Worm (Caenorhabditis elegans) whole organism, L2 larva: ENCODE results near the gene dhc-3.

Experiments
- C34F6.9 ChIP-seq: fragments of 150-350 bp; optimal IDR thresholded peaks from 2 replicates; lab custom pipeline; 2014; ENCODE audit warnings: missing biosample characterization, missing genetic modification characterization
- F13H6.1 ChIP-seq: sonication (generic microtip); optimal IDR thresholded peaks from 2 replicates; lab custom pipeline; 2016; ENCODE audit warnings: missing genetic modification characterization, missing compliant biosample characterization
- R02D3.7 ChIP-seq: fragments of 150-350 bp; optimal IDR thresholded peaks from 2 replicates; lab custom pipeline; 2014; ENCODE audit warnings: missing biosample characterization, missing genetic modification characterization
- Y55F3AM.14 ChIP-seq: fragments of 200-800 bp; sonication (Bioruptor generic); optimal IDR thresholded peaks from 2 replicates; lab custom pipeline; 2018; ENCODE audit warnings: mild to moderate bottlenecking, missing genetic modification characterization, missing compliant biosample characterization
- alr-1 ChIP-seq: fragments of 150-350 bp; optimal IDR thresholded peaks from 2 replicates; lab custom pipeline; 2014; ENCODE audit warnings: missing biosample characterization, missing genetic modification characterization
- aly-2 ChIP-seq: fragments of 150-350 bp; optimal IDR thresholded peaks from 2 replicates; lab custom pipeline; 2014; ENCODE audit warnings: missing biosample characterization, missing genetic modification characterization
- blmp-1 ChIP-seq: sonication (generic microtip); optimal IDR thresholded peaks from 2 replicates; lab custom pipeline; 2017; ENCODE audit warnings: missing genetic modification characterization, mild to moderate bottlenecking, missing compliant biosample characterization, antibody characterized with exemption, moderate library complexity; ENCODE audit not compliant: insufficient read depth
- ceh-16 ChIP-seq: fragments of 150-350 bp; optimal IDR thresholded peaks from 2 replicates; lab custom pipeline; 2014; ENCODE audit warnings: missing biosample characterization, missing genetic modification characterization
- ceh-82 ChIP-seq: fragments of 150-350 bp; optimal IDR thresholded peaks from 2 replicates; lab custom pipeline; 2014; ENCODE audit warnings: missing biosample characterization, missing genetic modification characterization
- crh-2 ChIP-seq: sonication (generic microtip); optimal IDR thresholded peaks from 2 replicates; lab custom pipeline; 2017; ENCODE audit warnings: missing biosample characterization, missing genetic modification characterization
- dmd-4 ChIP-seq: sonication (generic microtip); optimal IDR thresholded peaks from 2 replicates; lab custom pipeline; 2017; ENCODE audit warnings: missing biosample characterization, missing genetic modification characterization
- egl-27 ChIP-seq: sonication (generic microtip); optimal IDR thresholded peaks from 3 replicates; lab custom pipeline; 2017; ENCODE audit warnings: missing biosample characterization, missing genetic modification reagents, missing genetic modification characterization
- elt-1 ChIP-seq: fragments of 150-350 bp; optimal IDR thresholded peaks from 2 replicates; lab custom pipeline; 2014; ENCODE audit warnings: missing biosample characterization, missing genetic modification characterization
- elt-3 ChIP-seq: sonication (generic microtip); optimal IDR thresholded peaks from 2 replicates; lab custom pipeline; 2017; ENCODE audit warnings: missing biosample characterization, missing genetic modification characterization
- fos-1 ChIP-seq: fragments of 150-350 bp; optimal IDR thresholded peaks from 2 replicates; lab custom pipeline; 2014; ENCODE audit warnings: missing biosample characterization, missing genetic modification characterization
- gmeb-1 ChIP-seq: fragments of 150-350 bp; optimal IDR thresholded peaks from 2 replicates; lab custom pipeline; 2014; ENCODE audit warnings: missing biosample characterization, missing genetic modification characterization
- lin-11 ChIP-seq: fragments of 150-350 bp; sonication (generic microtip); optimal IDR thresholded peaks from 2 replicates; lab custom pipeline; 2014; ENCODE audit warnings: missing biosample characterization, missing genetic modification characterization, inconsistent platforms, mixed read lengths
- lin-13 ChIP-seq: fragments of 150-350 bp; optimal IDR thresholded peaks from 2 replicates; lab custom pipeline; 2014; ENCODE audit warnings: missing biosample characterization, missing genetic modification reagents, missing genetic modification characterization
- lin-39 ChIP-seq: fragments of 150-350 bp; optimal IDR thresholded peaks from 2 replicates; lab custom pipeline; 2014; ENCODE audit warnings: missing biosample characterization, missing genetic modification reagents, missing genetic modification characterization
- lsy-2 ChIP-seq, 2 experiments: fragments of 150-350 bp in 1 of 2; sonication (generic microtip) in 1 of 2; optimal IDR thresholded peaks; 2 replicates each; lab custom pipeline; 2014 to 2017; ENCODE audit warnings: missing biosample characterization in 2 of 2, missing genetic modification characterization in 2 of 2
- mab-5 ChIP-seq: fragments of 150-350 bp; optimal IDR thresholded peaks from 2 replicates; lab custom pipeline; 2014; ENCODE audit warnings: missing biosample characterization, missing genetic modification characterization
- mdl-1 ChIP-seq, 2 experiments: fragments of 150-350 bp in 1 of 2; sonication (generic microtip) in 1 of 2; optimal IDR thresholded peaks; 2 replicates each; lab custom pipeline; 2017; ENCODE audit warnings: missing biosample characterization in 2 of 2, missing genetic modification characterization in 2 of 2
- nhr-10 ChIP-seq: sonication (generic microtip); optimal IDR thresholded peaks from 2 replicates; lab custom pipeline; 2017; ENCODE audit warnings: missing biosample characterization, missing genetic modification characterization
- nhr-11 ChIP-seq: fragments of 150-350 bp; optimal IDR thresholded peaks from 2 replicates; lab custom pipeline; 2014; ENCODE audit warnings: missing biosample characterization, missing genetic modification characterization
- nhr-12 ChIP-seq: fragments of 150-350 bp; optimal IDR thresholded peaks from 2 replicates; lab custom pipeline; 2014; ENCODE audit warnings: missing biosample characterization, missing genetic modification characterization
- nhr-129 ChIP-seq: fragments of 150-350 bp; optimal IDR thresholded peaks from 2 replicates; lab custom pipeline; 2014; ENCODE audit warnings: missing biosample characterization, missing genetic modification characterization
- nhr-21 ChIP-seq: fragments of 150-350 bp; optimal IDR thresholded peaks from 2 replicates; lab custom pipeline; 2014; ENCODE audit warnings: missing biosample characterization, missing genetic modification characterization
- nhr-237 ChIP-seq: fragments of 150-350 bp; optimal IDR thresholded peaks from 2 replicates; lab custom pipeline; 2014; ENCODE audit warnings: missing biosample characterization, missing genetic modification characterization
- nhr-25 ChIP-seq: fragments of 150-350 bp; sonication (generic microtip); optimal IDR thresholded peaks from 3 replicates; lab custom pipeline; 2014; ENCODE audit warnings: missing biosample characterization, missing genetic modification characterization
- nhr-6 ChIP-seq: fragments of 150-350 bp; optimal IDR thresholded peaks from 2 replicates; lab custom pipeline; 2014; ENCODE audit warnings: missing biosample characterization, missing genetic modification characterization
- nhr-77 ChIP-seq: fragments of 150-350 bp; optimal IDR thresholded peaks from 2 replicates; lab custom pipeline; 2014; ENCODE audit warnings: missing biosample characterization, missing genetic modification characterization
- peb-1 ChIP-seq: fragments of 150-350 bp; optimal IDR thresholded peaks from 2 replicates; lab custom pipeline; 2014; ENCODE audit warnings: missing biosample characterization, missing genetic modification characterization
- sem-4 ChIP-seq: fragments of 150-350 bp; optimal IDR thresholded peaks from 2 replicates; lab custom pipeline; 2014; ENCODE audit warnings: missing biosample characterization, missing genetic modification reagents, missing genetic modification characterization
- skn-1 ChIP-seq: sonication (generic microtip); optimal IDR thresholded peaks from 2 replicates; lab custom pipeline; 2017; ENCODE audit warnings: missing biosample characterization, missing genetic modification characterization
- sma-3 ChIP-seq: sonication (generic microtip); optimal IDR thresholded peaks from 2 replicates; lab custom pipeline; 2016; ENCODE audit warnings: missing genetic modification reagents, missing genetic modification characterization, missing compliant biosample characterization
- sma-9 ChIP-seq, 2 experiments: fragments of 150-350 bp in 1 of 2; sonication (generic microtip) in 1 of 2; optimal IDR thresholded peaks; 2 replicates each; lab custom pipeline; 2014 to 2016; ENCODE audit warnings: missing genetic modification characterization in 2 of 2, mild to moderate bottlenecking in 1 of 2, missing biosample characterization in 1 of 2, missing compliant biosample characterization in 1 of 2, missing genetic modification reagents in 1 of 2, moderate library complexity in 1 of 2
- snpc-4 ChIP-seq: fragments of 150-350 bp; optimal IDR thresholded peaks from 2 replicates; lab custom pipeline; 2014; ENCODE audit warnings: missing biosample characterization, missing genetic modification characterization
- unc-39 ChIP-seq: fragments of 150-350 bp; optimal IDR thresholded peaks from 2 replicates; lab custom pipeline; 2014; ENCODE audit warnings: missing biosample characterization, missing genetic modification characterization
- unc-55 ChIP-seq: fragments of 150-350 bp; sonication (generic microtip); optimal IDR thresholded peaks from 3 replicates; lab custom pipeline; 2014; ENCODE audit warnings: missing biosample characterization, missing genetic modification reagents, missing genetic modification characterization
- zag-1 ChIP-seq: fragments of 150-350 bp; optimal IDR thresholded peaks from 2 replicates; lab custom pipeline; 2014; ENCODE audit warnings: missing biosample characterization, missing genetic modification characterization
- ztf-1 ChIP-seq: fragments of 200-800 bp; sonication (Bioruptor generic); conservative IDR thresholded peaks from 2 replicates; pipeline ENCODE4 v1.3.6; 2022; ENCODE audit warnings: missing genetic modification characterization, missing compliant biosample characterization
- ztf-11 ChIP-seq: sonication (generic microtip); optimal IDR thresholded peaks from 2 replicates; lab custom pipeline; 2017; ENCODE audit warnings: missing biosample characterization, missing genetic modification characterization

dhc-3 gene

DNA sequence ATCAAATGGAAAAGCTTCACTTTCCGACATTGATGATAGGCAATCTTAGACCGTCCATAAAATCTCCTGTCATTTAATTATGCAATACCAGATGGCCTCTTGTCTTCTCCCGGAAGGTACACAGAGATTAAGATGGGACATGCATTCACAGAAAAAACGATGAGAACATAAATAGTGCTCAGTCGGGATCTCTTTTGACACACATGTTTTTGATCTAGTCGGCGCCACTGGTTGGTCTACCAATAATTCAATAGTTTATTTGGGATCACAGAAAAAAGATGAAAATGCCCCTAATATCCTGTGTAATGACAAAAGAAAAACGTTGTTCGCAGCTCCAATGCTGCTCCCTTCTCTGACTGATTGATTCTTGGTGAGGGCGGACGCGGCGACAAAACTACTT lies 22.3 kb downstream of the dhc-3 start:
- TF ChIP-seq lsy-2 (tag; optimal IDR thresholded peaks at IDR 0.05; lab: Kevin White, UChicago): no peak
- TF ChIP-seq sma-9 (GFP tag; optimal IDR thresholded peaks at IDR 0.05; lab: Kevin White, UChicago): no peak
- TF ChIP-seq sma-9 (tag; optimal IDR thresholded peaks at IDR 0.05; lab: Kevin White, UChicago): no peak
- TF ChIP-seq nhr-6: no peak
- TF ChIP-seq elt-3 (tag; lab: Kevin White, UChicago): no peak
- no peak for TF ChIP-seq aly-2 (tag; lab: Kevin White, UChicago)
- no peak for TF ChIP-seq R02D3.7 (tag; lab: Kevin White, UChicago)
- TF ChIP-seq Y55F3AM.14 (GFP tag; lab: Kevin White, UChicago): no peak
- no peak for TF ChIP-seq C34F6.9 (tag; lab: Kevin White, UChicago)
- no peak for TF ChIP-seq ceh-82 (tag; lab: Kevin White, UChicago)
- TF ChIP-seq nhr-77 (tag; lab: Kevin White, UChicago): no peak
- no peak for TF ChIP-seq blmp-1 (tag; lab: Kevin White, UChicago)
- TF ChIP-seq mdl-1 (tag; optimal IDR thresholded peaks at IDR 0.05; lab: Kevin White, UChicago): no peak
- TF ChIP-seq dmd-4 (tag; lab: Kevin White, UChicago): no peak
- no peak for TF ChIP-seq F13H6.1 (tag; lab: Kevin White, UChicago)

DNA sequence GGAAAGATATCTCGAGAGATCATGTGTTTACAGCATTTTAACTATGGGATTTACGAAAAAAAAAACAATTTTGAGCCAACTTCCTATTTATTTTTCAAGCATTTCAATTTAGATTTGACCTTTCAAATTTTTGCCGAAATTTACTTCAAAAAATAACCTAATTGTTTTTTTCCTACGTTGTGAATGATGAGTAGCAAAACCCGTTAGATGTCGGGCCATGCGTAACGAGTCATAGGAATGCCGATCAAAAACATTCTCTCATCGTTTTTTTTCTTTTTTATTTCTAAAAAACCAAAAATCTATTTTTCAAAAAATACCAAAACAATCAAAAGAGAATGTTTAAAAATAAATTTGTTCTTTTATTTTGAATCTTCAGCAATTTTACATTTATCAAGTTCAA lies 24.1 kb downstream of the dhc-3 start:
- no peak for TF ChIP-seq elt-3 (tag; lab: Kevin White, UChicago)
- peak; percentile 93 for TF ChIP-seq snpc-4 (tag; lab: Kevin White, UChicago)

DNA sequence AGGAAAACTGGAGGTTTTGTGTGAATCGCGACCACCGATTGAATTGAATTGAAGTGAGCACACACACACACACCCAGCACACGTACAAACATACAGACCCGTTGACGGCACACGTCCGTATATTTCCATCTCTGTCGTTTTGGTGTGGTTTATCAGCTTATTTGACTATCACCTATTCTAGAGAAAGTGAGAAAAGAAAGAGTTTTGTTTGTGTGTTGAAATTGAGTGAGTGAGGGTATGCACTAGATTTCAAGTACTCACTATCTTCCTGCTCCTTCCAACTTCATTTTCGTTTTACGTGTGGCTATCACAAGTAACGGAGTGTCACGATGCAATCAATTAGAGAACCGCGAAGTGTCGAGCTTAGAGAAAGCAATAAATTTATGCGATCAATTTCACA lies 25.1 kb downstream of the dhc-3 start:
- TF ChIP-seq fos-1 (tag; lab: Kevin White, UChicago) (peak; percentile 88), C34F6.9 (tag; lab: Kevin White, UChicago) (no peak), gmeb-1 (tag; lab: Kevin White, UChicago) (peak; percentile 34), sma-9 (GFP tag; optimal IDR thresholded peaks at IDR 0.05; lab: Kevin White, UChicago) (peak; percentile 19), sma-9 (tag; optimal IDR thresholded peaks at IDR 0.05; lab: Kevin White, UChicago) (no peak), sma-3 (peak; percentile 18), snpc-4 (tag; lab: Kevin White, UChicago) (no peak), F13H6.1 (tag; lab: Kevin White, UChicago) (no peak), ztf-1 (no peak), lin-13 (no peak), elt-3 (tag; lab: Kevin White, UChicago) (no peak), mab-5 (tag; lab: Kevin White, UChicago) (no peak), ceh-82 (tag; lab: Kevin White, UChicago) (no peak), unc-39 (tag; lab: Kevin White, UChicago) (no peak), nhr-129 (tag; lab: Kevin White, UChicago) (peak; percentile 28), skn-1 (tag; lab: Kevin White, UChicago) (no peak), nhr-6 (no peak), nhr-10 (tag; lab: Kevin White, UChicago) (no peak), zag-1 (tag; lab: Kevin White, UChicago) (no peak), lsy-2 (tag; optimal IDR thresholded peaks at IDR 0.05; lab: Kevin White, UChicago) (no peak), lin-11 (tag; lab: Kevin White, UChicago) (no peak), elt-1 (tag; lab: Kevin White, UChicago) (no peak), nhr-21 (no peak), R02D3.7 (tag; lab: Kevin White, UChicago) (no peak), sem-4 (tag; lab: Kevin White, UChicago) (no peak), crh-2 (tag; lab: Kevin White, UChicago) (peak; percentile 19), nhr-11 (tag; lab: Kevin White, UChicago) (no peak), aly-2 (tag; lab: Kevin White, UChicago) (no peak), peb-1 (tag; lab: Kevin White, UChicago) (no peak), mdl-1 (tag; optimal IDR thresholded peaks at IDR 0.05; lab: Kevin White, UChicago) (no peak), nhr-77 (tag; lab: Kevin White, UChicago) (no peak), ztf-11 (no peak), dmd-4 (tag; lab: Kevin White, UChicago) (no peak)

DNA sequence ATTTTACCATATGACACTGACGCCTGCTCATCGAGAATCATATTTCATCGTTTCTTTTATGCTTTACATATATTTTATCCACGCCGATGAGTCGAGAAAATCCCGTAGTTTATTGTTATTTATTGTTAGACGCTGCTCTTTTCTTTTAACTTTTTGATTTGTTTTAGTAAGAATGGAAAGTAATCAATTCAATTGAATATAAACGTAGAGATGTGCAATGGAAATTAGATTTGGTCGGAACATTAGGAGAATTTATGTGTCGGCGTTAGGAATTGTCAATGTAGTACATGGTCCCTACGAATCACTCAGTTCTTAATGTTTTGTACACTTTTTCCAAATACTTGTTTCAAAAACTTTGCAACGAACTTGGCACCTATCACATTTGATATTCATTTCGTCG lies 26.5 kb downstream of the dhc-3 start:
- TF ChIP-seq alr-1 (no peak), F13H6.1 (tag; lab: Kevin White, UChicago) (no peak), dmd-4 (tag; lab: Kevin White, UChicago) (no peak), unc-39 (tag; lab: Kevin White, UChicago) (no peak), lsy-2 (tag; optimal IDR thresholded peaks at IDR 0.05; lab: Kevin White, UChicago) (no peak), nhr-77 (tag; lab: Kevin White, UChicago) (no peak), lin-39 (tag; lab: Kevin White, UChicago) (no peak), nhr-6 (no peak), nhr-12 (no peak), nhr-129 (tag; lab: Kevin White, UChicago) (no peak), ceh-16 (tag; lab: Kevin White, UChicago) (no peak), unc-55 (GFP tag; lab: Kevin White, UChicago) (no peak), nhr-237 (tag; lab: Kevin White, UChicago) (no peak), ztf-11 (no peak), nhr-25 (no peak), nhr-11 (tag; lab: Kevin White, UChicago) (no peak), egl-27 (tag; lab: Kevin White, UChicago) (no peak), nhr-21 (no peak), aly-2 (tag; lab: Kevin White, UChicago) (no peak)
